Worm (Caenorhabditis elegans): ENCODE data around the gene gap-2.
A peak's percentile ranks its signal among the peaks of the same experiment; 100 is the strongest.

Gene gap-2

DNA sequence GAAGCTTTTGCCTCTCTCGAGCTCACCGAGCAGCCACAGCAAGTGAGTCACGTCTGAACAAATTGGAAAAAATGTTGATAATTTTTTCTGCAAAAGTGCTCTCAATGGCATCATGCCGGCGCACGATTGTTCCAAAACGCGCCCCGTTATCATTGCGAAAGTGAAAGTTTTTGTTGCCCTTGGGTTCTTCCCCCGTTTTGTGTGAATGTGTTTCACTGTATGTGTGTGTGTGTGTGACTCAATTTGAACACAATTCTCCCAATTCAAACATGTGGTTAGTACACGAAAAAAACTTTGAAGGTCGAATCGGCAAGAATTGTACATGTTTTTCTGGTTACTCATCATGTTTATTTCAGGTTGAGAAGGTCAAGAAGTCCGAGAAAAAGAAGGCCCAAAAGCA, 80.8 kb downstream of the gap-2 start:
- TF ChIP-seq hrde-1 (tag; optimal IDR thresholded peaks at IDR 0.05; ENCODE audit: borderline replicate concordance) (no peak), madf-3 (GFP tag; IDR thresholded peaks at IDR 0.05) (no peak), snpc-1.1 (tag; optimal IDR thresholded peaks at IDR 0.05; ENCODE audit: insufficient read depth) (no peak), sea-2 (GFP tag; IDR thresholded peaks at IDR 0.05) (no peak), B0336.3 (GFP tag; IDR thresholded peaks at IDR 0.05) (no peak), lsl-1 (GFP tag; optimal IDR thresholded peaks at IDR 0.05) (no peak), athp-1 (tag; optimal IDR thresholded peaks at IDR 0.05) (no peak), cebp-1 (GFP tag; IDR thresholded peaks at IDR 0.05) (peak; percentile 67; the same call in 1 of the 2 replicates), cebp-1 (tag; optimal IDR thresholded peaks at IDR 0.05) (peak; percentile 68), attf-5 (GFP tag; optimal IDR thresholded peaks at IDR 0.05) (peak; percentile 33), ama-1 (optimal IDR thresholded peaks at IDR 0.05) (no peak), ama-1 (GFP tag; optimal IDR thresholded peaks at IDR 0.05) (no peak), attf-6 (GFP tag; IDR thresholded peaks at IDR 0.05) (no peak), F55B11.4 (tag; optimal IDR thresholded peaks at IDR 0.05; ENCODE audit: borderline replicate concordance, insufficient read depth) (no peak), nhr-80 (tag; optimal IDR thresholded peaks at IDR 0.05) (peak; percentile 96), madf-6 (GFP tag; IDR thresholded peaks at IDR 0.05) (no peak), snpc-4 (GFP tag; optimal IDR thresholded peaks at IDR 0.05) (no peak), snpc-4 (tag; optimal IDR thresholded peaks at IDR 0.05) (no peak), tbp1 (GFP tag; optimal IDR thresholded peaks at IDR 0.05) (peak; percentile 8), madf-10 (tag; optimal IDR thresholded peaks at IDR 0.05) (no peak), B0261.1 (tag; optimal IDR thresholded peaks at IDR 0.05) (no peak), ztf-3 (GFP tag; optimal IDR thresholded peaks at IDR 0.05) (no peak), egl-44 (GFP tag; IDR thresholded peaks at IDR 0.05) (0 out of 2 replicates have a peak, but pooled peaks have one; percentile 36), ztf-28 (GFP tag; IDR thresholded peaks at IDR 0.05) (no peak), ztf-22 (GFP tag; optimal IDR thresholded peaks at IDR 0.05) (no peak), dox-1 (GFP tag; IDR thresholded peaks at IDR 0.05) (peak; percentile 50; the same call in 1 of the 2 replicates), C06A6.2 (GFP tag; conservative IDR thresholded peaks at IDR 0.05) (no peak), nfyb-1 (GFP tag; IDR thresholded peaks at IDR 0.05) (no peak), lin-40 (tag; optimal IDR thresholded peaks at IDR 0.05) (peak; percentile 3), C17E4.6 (GFP tag; IDR thresholded peaks at IDR 0.05) (no peak), mes-4 (tag; optimal IDR thresholded peaks at IDR 0.05) (no peak)

DNA sequence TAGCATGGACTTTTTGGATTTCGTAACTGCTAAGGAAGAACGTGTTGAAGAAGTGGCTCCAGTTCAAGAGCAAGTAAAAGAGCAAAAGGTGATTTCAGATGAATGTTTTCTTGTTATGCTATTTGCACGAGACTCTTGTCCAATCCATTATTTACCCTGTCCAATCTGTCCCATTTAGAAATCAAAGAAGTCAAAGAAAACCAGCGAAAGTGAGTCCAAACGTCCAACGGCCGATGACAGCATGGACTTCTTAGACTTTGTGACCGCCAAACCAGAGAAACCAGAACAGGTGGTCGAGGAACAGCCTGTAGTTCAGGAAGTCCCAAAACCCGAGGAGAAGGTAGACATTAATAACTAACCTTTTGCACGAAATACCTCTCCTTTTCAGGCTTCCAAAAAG, 83.0 kb downstream of the gap-2 start:
- TF ChIP-seq nhr-80 (tag; optimal IDR thresholded peaks at IDR 0.05) (no peak), cebp-1 (GFP tag; IDR thresholded peaks at IDR 0.05) (no peak), cebp-1 (tag; optimal IDR thresholded peaks at IDR 0.05) (peak; percentile 23)

DNA sequence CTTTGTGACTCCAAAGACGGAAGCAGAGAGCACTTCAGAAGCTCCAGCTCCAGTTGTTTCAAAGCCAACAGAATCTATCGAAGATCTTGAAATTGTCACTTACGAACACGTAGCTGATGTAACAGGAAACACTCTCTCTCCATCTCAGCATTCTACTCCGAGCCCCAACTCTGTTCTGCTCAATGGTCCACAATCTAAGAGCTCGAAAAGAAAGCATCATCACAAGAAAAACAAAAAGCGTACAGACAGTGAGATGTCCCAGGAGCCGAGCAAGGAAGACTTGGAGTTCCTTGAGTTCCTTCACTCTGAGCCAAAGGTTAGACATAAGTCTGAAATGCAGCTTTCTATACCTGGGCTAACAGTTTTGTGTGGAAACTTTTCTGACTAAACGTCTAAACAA, 83.8 kb downstream of the gap-2 start:
- TF ChIP-seq hlh-26 (GFP tag; conservative IDR thresholded peaks at IDR 0.05) (no peak), zfh-2 (GFP tag; conservative IDR thresholded peaks at IDR 0.05) (no peak), F49E8.2 (tag; optimal IDR thresholded peaks at IDR 0.05; ENCODE audit: insufficient read depth) (no peak), rcor-1 (GFP tag; IDR thresholded peaks at IDR 0.05) (no peak), Y95B8A.8 (GFP tag; IDR thresholded peaks at IDR 0.05) (no peak)

DNA sequence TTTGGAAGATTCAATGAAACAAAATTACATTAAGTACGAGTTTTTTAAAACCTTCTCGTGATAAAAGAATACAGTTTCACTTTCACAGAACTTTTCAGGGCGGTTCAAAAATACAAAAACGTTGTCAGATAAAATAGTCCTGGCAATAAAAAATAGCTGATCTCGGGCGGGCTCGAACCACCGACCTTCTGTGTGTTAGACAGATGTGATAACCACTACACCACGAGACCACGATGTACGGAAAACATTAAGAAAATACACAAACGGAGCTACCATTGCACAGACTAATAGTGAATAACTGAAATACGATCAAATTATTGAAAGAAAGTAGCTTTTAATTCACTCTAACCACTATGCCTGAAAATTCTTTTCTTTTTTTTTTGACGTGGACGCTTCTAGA, 88.7 kb downstream of the gap-2 start:
- TF ChIP-seq snpc-1.3 (tag; optimal IDR thresholded peaks at IDR 0.05; ENCODE audit: insufficient read depth) (peak; percentile 39), tbp1 (GFP tag; optimal IDR thresholded peaks at IDR 0.05) (peak; percentile 88), B0035.1 (tag; optimal IDR thresholded peaks at IDR 0.05) (no peak), tlf-1 (GFP tag; optimal IDR thresholded peaks at IDR 0.05) (no peak), aptf-2 (GFP tag; conservative IDR thresholded peaks at IDR 0.05) (no peak), lin-35 (GFP tag; optimal IDR thresholded peaks at IDR 0.05) (no peak), lin-54 (GFP tag; optimal IDR thresholded peaks at IDR 0.05) (peak; percentile 48), B0261.1 (tag; optimal IDR thresholded peaks at IDR 0.05) (peak; percentile 79), hmg-20 (GFP tag; IDR thresholded peaks at IDR 0.05) (peak; percentile 77), chd-7 (tag; optimal IDR thresholded peaks at IDR 0.05) (peak; percentile 63), D2030.7 (GFP tag; IDR thresholded peaks at IDR 0.05) (peak; percentile 57), egrh-3 (GFP tag; IDR thresholded peaks at IDR 0.05) (no peak)
